Fruit fly (Drosophila melanogaster) whole organism, wandering third instar larva: Measurements from ENCODE around the gene Hnf4.

ENCODE experiments used
- Abd-B ChIP-seq: fragments of >200 bp; optimal IDR thresholded peaks from 2 replicates; lab custom pipeline; 2017; ENCODE audit warnings: missing biosample characterization, missing genetic modification characterization
- CG32264 ChIP-seq: fragments of 200-800 bp; sonication (Bioruptor generic); optimal IDR thresholded peaks from 2 replicates; lab custom pipeline; 2016; ENCODE audit warnings: missing biosample characterization, missing genetic modification characterization
- Dfd ChIP-seq: fragments of >200 bp; optimal IDR thresholded peaks from 2 replicates; lab custom pipeline; 2017; ENCODE audit warnings: missing biosample characterization, missing genetic modification characterization
- GATAd ChIP-seq: sonication (Bioruptor generic); optimal IDR thresholded peaks from 2 replicates; lab custom pipeline; 2016; ENCODE audit warnings: missing biosample characterization, missing genetic modification characterization
- OdsH ChIP-seq: fragments of 200-800 bp; sonication (Bioruptor generic); optimal IDR thresholded peaks from 2 replicates; lab custom pipeline; 2016; ENCODE audit warnings: missing biosample characterization, mild to moderate bottlenecking, missing genetic modification characterization
- Sp1 ChIP-seq: fragments of 200-800 bp; sonication (Bioruptor generic); optimal IDR thresholded peaks from 3 replicates; lab custom pipeline; 2019; ENCODE audit warnings: missing biosample characterization, mild to moderate bottlenecking, missing genetic modification characterization, moderate library complexity
- br ChIP-seq: fragments of 200-800 bp; sonication (Bioruptor generic); optimal IDR thresholded peaks from 2 replicates; lab custom pipeline; 2016; ENCODE audit warnings: missing biosample characterization, missing genetic modification characterization
- dl ChIP-seq, 2 experiments: fragments of 175-275, 200-275 bp in 1 of 2; fragments of 200-275 bp in 1 of 2; sonication (Bioruptor generic); optimal IDR thresholded peaks; lab custom pipeline; 2018; ENCODE audit warnings: mild to moderate bottlenecking in 2 of 2, missing biosample characterization in 2 of 2, missing genetic modification characterization in 2 of 2, moderate library complexity in 2 of 2; ENCODE audit not compliant: partially characterized antibody in 2 of 2, insufficient read depth in 1 of 2
- fru ChIP-seq: fragments of 200-800 bp; sonication (Bioruptor generic); optimal IDR thresholded peaks from 3 replicates; lab custom pipeline; 2016; ENCODE audit warnings: missing biosample characterization, mild to moderate bottlenecking, missing genetic modification characterization
- h ChIP-seq: fragments of 200-800 bp; sonication (Bioruptor generic); optimal IDR thresholded peaks from 3 replicates; lab custom pipeline; 2016; ENCODE audit warnings: missing biosample characterization, mild to moderate bottlenecking, missing genetic modification characterization
- lola ChIP-seq: fragments of >200 bp; optimal IDR thresholded peaks from 2 replicates; lab custom pipeline; 2017; ENCODE audit warnings: missing biosample characterization, missing genetic modification characterization
- psq ChIP-seq: fragments of 200-800 bp; sonication (Bioruptor generic); optimal IDR thresholded peaks from 3 replicates; lab custom pipeline; 2017; ENCODE audit warnings: missing biosample characterization, mild to moderate bottlenecking, missing genetic modification characterization, moderate library complexity
- usp ChIP-seq: fragments of >200 bp; optimal IDR thresholded peaks from 2 replicates; lab custom pipeline; 2017; ENCODE audit warnings: missing biosample characterization, missing genetic modification characterization

dm6 chr2L:8736383-8736782, 27.0 kb upstream of the Hnf4 start:
- TF ChIP-seq br (GFP tag; lab: Kevin White, UChicago) (no peak), usp (GFP tag; lab: Kevin White, UChicago) (no peak), psq (no peak), dl (GFP tag; optimal IDR thresholded peaks at IDR 0.05; lab: Kevin White, UChicago; ENCODE audit: insufficient read depth in 1 of 2, partially characterized antibody in 2 of 2) (no peak), lola (GFP tag; lab: Kevin White, UChicago) (no peak), CG32264 (GFP tag; lab: Kevin White, UChicago) (no peak), h (GFP tag; lab: Kevin White, UChicago) (no peak), OdsH (GFP tag; lab: Kevin White, UChicago) (no peak), Sp1 (GFP tag; lab: Kevin White, UChicago) (no peak), Dfd (GFP tag; lab: Kevin White, UChicago) (no peak), GATAd (no peak), fru (GFP tag; lab: Kevin White, UChicago) (no peak), Abd-B (GFP tag; lab: Kevin White, UChicago) (no peak)
